Fruit fly (Drosophila melanogaster) Kc167 (cell line): Measurements from ENCODE around the gene eIF4A.

ENCODE experiments used
- insv ChIP-seq: fragments of >200 bp; optimal IDR thresholded peaks from 3 replicates; lab custom pipeline; 2018; ENCODE audit warnings: missing external identifiers
- ttk ChIP-seq: sonication (Bioruptor generic); optimal IDR thresholded peaks from 2 replicates; lab custom pipeline; 2017; ENCODE audit warnings: missing external identifiers

dm6 chr2L:5972588-5973236, 8.9 kb upstream of the eIF4A start:
- TF ChIP-seq insv (lab: Kevin White, UChicago), result no peak
- no peak for TF ChIP-seq ttk (lab: Kevin White, UChicago)
